Fruit fly (Drosophila melanogaster) whole organism, embryonic: ENCODE data around the gene bumpel.

Experiments used
- Awh ChIP-seq: fragments of 200-800 bp; sonication (Bioruptor generic); IDR thresholded peaks from 2 replicates; pipeline ENCODE4, ENCODE4 v1.3.6; 2022; ENCODE audit warnings: missing biosample characterization, missing genetic modification characterization
- CG10565 ChIP-seq: fragments of 200-800 bp; sonication (Bioruptor generic); optimal IDR thresholded peaks from 3 replicates; lab custom pipeline; 2016; ENCODE audit warnings: missing biosample characterization, mild to moderate bottlenecking, missing genetic modification characterization
- CG14667 ChIP-seq: fragments of 200-800 bp; sonication (Bioruptor generic); IDR thresholded peaks from 2 replicates; pipeline ENCODE4 v1.3.6; 2022; ENCODE audit warnings: missing biosample characterization, missing genetic modification characterization
- CG15269 ChIP-seq: fragments of 200-800 bp; sonication (Bioruptor generic); optimal IDR thresholded peaks from 2 replicates; lab custom pipeline; 2018; ENCODE audit warnings: missing biosample characterization, mild to moderate bottlenecking, missing genetic modification characterization, moderate library complexity
- CG1602 ChIP-seq: fragments of 200-800 bp; sonication (Bioruptor generic); optimal IDR thresholded peaks from 3 replicates; lab custom pipeline; 2016; ENCODE audit warnings: missing biosample characterization, missing genetic modification characterization
- CG1647 ChIP-seq: fragments of 200-800 bp; sonication (Bioruptor generic); optimal IDR thresholded peaks from 3 replicates; lab custom pipeline; 2016; ENCODE audit warnings: missing biosample characterization, missing genetic modification characterization
- CG17361 ChIP-seq: fragments of 200-800 bp; sonication (Bioruptor generic); IDR thresholded peaks from 3 replicates; pipeline ENCODE4 v1.3.6; 2022; ENCODE audit warnings: missing biosample characterization, missing genetic modification characterization
- CG17612 ChIP-seq: fragments of 200-800 bp; sonication (Bioruptor generic); IDR thresholded peaks from 2 replicates; pipeline ENCODE4 v1.3.6; 2022; ENCODE audit warnings: missing biosample characterization, missing genetic modification characterization
- CG1792 ChIP-seq: fragments of 200-800 bp; sonication (Bioruptor generic); optimal IDR thresholded peaks from 2 replicates; lab custom pipeline; 2016; ENCODE audit warnings: missing biosample characterization, missing genetic modification characterization
- CG18764 ChIP-seq: fragments of 200-800 bp; sonication (Bioruptor generic); optimal IDR thresholded peaks from 3 replicates; lab custom pipeline; 2016; ENCODE audit warnings: missing biosample characterization, missing genetic modification characterization
- CG2678 ChIP-seq: fragments of 200-800 bp; sonication (Bioruptor generic); optimal IDR thresholded peaks from 3 replicates; lab custom pipeline; 2019; ENCODE audit warnings: missing biosample characterization, mild to moderate bottlenecking, missing genetic modification characterization, moderate library complexity
- CG2889 ChIP-seq: fragments of 200-800 bp; sonication (Bioruptor generic); IDR thresholded peaks from 3 replicates; pipeline ENCODE4 v1.3.6; 2022; ENCODE audit warnings: missing biosample characterization, missing genetic modification characterization
- CG31441 ChIP-seq: fragments of 200-800 bp; sonication (Bioruptor generic); IDR thresholded peaks from 2 replicates; pipeline ENCODE4 v1.3.6; 2022; ENCODE audit warnings: missing biosample characterization, missing genetic modification characterization
- CG3726 ChIP-seq: fragments of 200-800 bp; sonication (Bioruptor generic); IDR thresholded peaks from 3 replicates; pipeline ENCODE4, ENCODE4 v1.3.6; 2022; ENCODE audit warnings: missing biosample characterization, missing genetic modification characterization
- CG42726 ChIP-seq: fragments of 200-800 bp; sonication (Bioruptor generic); IDR thresholded peaks from 2 replicates; pipeline ENCODE4 v1.3.6; 2022; ENCODE audit warnings: missing biosample characterization, missing genetic modification characterization; ENCODE audit not compliant: partially characterized antibody
- CG6683 ChIP-seq: fragments of 200-800 bp; sonication (Bioruptor generic); optimal IDR thresholded peaks from 2 replicates; lab custom pipeline; 2017; ENCODE audit warnings: missing biosample characterization, mild to moderate bottlenecking, missing genetic modification characterization, missing genetic modification reagents
- CG7928 ChIP-seq: fragments of 200-800 bp; sonication (Bioruptor generic); optimal IDR thresholded peaks from 2 replicates; lab custom pipeline; 2017; ENCODE audit warnings: missing biosample characterization, mild to moderate bottlenecking, missing genetic modification characterization
- CG9876 ChIP-seq: fragments of 200-800 bp; sonication (Bioruptor generic); optimal IDR thresholded peaks from 2 replicates; lab custom pipeline; 2016; ENCODE audit warnings: missing biosample characterization, missing genetic modification characterization
- Chrac-16 ChIP-seq: fragments of 200-800 bp; sonication (Bioruptor generic); optimal IDR thresholded peaks from 3 replicates; lab custom pipeline; 2016; ENCODE audit warnings: missing biosample characterization, missing genetic modification characterization
- CoRest ChIP-seq: fragments of 200-800 bp; sonication (Bioruptor generic); optimal IDR thresholded peaks from 3 replicates; lab custom pipeline; 2018; ENCODE audit warnings: missing biosample characterization, mild to moderate bottlenecking, missing genetic modification characterization, moderate library complexity
- Dref ChIP-seq: fragments of 200-800 bp; sonication (Bioruptor generic); IDR thresholded peaks from 2 replicates; pipeline ENCODE4 v1.3.6; 2022; ENCODE audit warnings: missing biosample characterization, missing genetic modification characterization
- Elba2 ChIP-seq: fragments of 200-800 bp; sonication (Bioruptor generic); optimal IDR thresholded peaks from 3 replicates; lab custom pipeline; 2016; ENCODE audit warnings: missing biosample characterization, missing genetic modification characterization
- Ets97D ChIP-seq: fragments of 200-800 bp; sonication (Bioruptor generic); optimal IDR thresholded peaks from 3 replicates; lab custom pipeline; 2016; ENCODE audit warnings: missing biosample characterization, missing genetic modification characterization
- Fer3 ChIP-seq: fragments of 200-800 bp; sonication (Bioruptor generic); optimal IDR thresholded peaks from 2 replicates; lab custom pipeline; 2018; ENCODE audit warnings: missing biosample characterization, mild to moderate bottlenecking, missing genetic modification characterization, moderate library complexity
- Hr39 ChIP-seq: fragments of >200 bp; optimal IDR thresholded peaks from 2 replicates; lab custom pipeline; 2017
- MBD-R2 ChIP-seq: fragments of 200-800 bp; sonication (Bioruptor generic); IDR thresholded peaks from 2 replicates; pipeline ENCODE4 v1.3.6; 2022; ENCODE audit warnings: missing biosample characterization, missing genetic modification characterization
- Meics ChIP-seq: fragments of 200-800 bp; sonication (Bioruptor generic); optimal IDR thresholded peaks from 2 replicates; lab custom pipeline; 2017; ENCODE audit warnings: missing biosample characterization, mild to moderate bottlenecking, missing genetic modification characterization
- Spps ChIP-seq: fragments of 200-800 bp; sonication (Bioruptor generic); optimal IDR thresholded peaks from 2 replicates; lab custom pipeline; 2018; ENCODE audit warnings: missing biosample characterization, mild to moderate bottlenecking, missing genetic modification characterization
- Sry-β ChIP-seq: fragments of 200-800 bp; sonication (Bioruptor generic); optimal IDR thresholded peaks from 2 replicates; lab custom pipeline; 2018; ENCODE audit warnings: missing biosample characterization, mild to moderate bottlenecking, missing genetic modification characterization, moderate library complexity
- TFAM ChIP-seq: fragments of 200-800 bp; sonication (Bioruptor generic); optimal IDR thresholded peaks from 2 replicates; lab custom pipeline; 2017; ENCODE audit warnings: missing biosample characterization, missing genetic modification characterization, inconsistent platforms
- ase ChIP-seq: fragments of 200-800 bp; sonication (Bioruptor generic); IDR thresholded peaks from 3 replicates; pipeline ENCODE4 v1.3.6; 2022; ENCODE audit warnings: missing biosample characterization, missing genetic modification characterization
- cad ChIP-seq: fragments of >200 bp; optimal IDR thresholded peaks from 2 replicates; lab custom pipeline; 2017; ENCODE audit warnings: missing biosample characterization, missing genetic modification characterization
- chm ChIP-seq: fragments of 200-800 bp; sonication (Bioruptor generic); IDR thresholded peaks from 2 replicates; pipeline ENCODE4 v1.3.6; 2022; ENCODE audit warnings: missing biosample characterization, missing genetic modification characterization
- chn ChIP-seq: fragments of 200-800 bp; sonication (Bioruptor generic); optimal IDR thresholded peaks from 2 replicates; lab custom pipeline; 2016; ENCODE audit warnings: missing biosample characterization, missing genetic modification characterization
- corto ChIP-seq: fragments of 200-800 bp; sonication (Bioruptor generic); optimal IDR thresholded peaks from 2 replicates; lab custom pipeline; 2016; ENCODE audit warnings: missing biosample characterization, mild to moderate bottlenecking, missing genetic modification characterization, moderate library complexity
- crp ChIP-seq, 2 experiments: fragments of 200-800 bp; sonication (Bioruptor generic); optimal IDR thresholded peaks; 2 replicates in 1 of 2; 3 replicates in 1 of 2; lab custom pipeline; 2017; ENCODE audit warnings: missing biosample characterization in 2 of 2, missing genetic modification characterization in 2 of 2, mild to moderate bottlenecking in 1 of 2, moderate library complexity in 1 of 2
- cwo ChIP-seq: fragments of 200-800 bp; sonication (Bioruptor generic); optimal IDR thresholded peaks from 3 replicates; lab custom pipeline; 2017; ENCODE audit warnings: missing biosample characterization, missing genetic modification characterization, mild to moderate bottlenecking, moderate library complexity, missing genetic modification reagents
- hkb ChIP-seq, 2 experiments: fragments of 200-800 bp in 1 of 2; fragments of >200 bp in 1 of 2; sonication (Bioruptor generic) in 1 of 2; IDR thresholded peaks in 1 of 2; optimal IDR thresholded peaks in 1 of 2; 2 replicates each; pipeline versions ENCODE4 v1.3.6 to Lab custom; 2017 to 2022; ENCODE audit warnings: missing biosample characterization in 1 of 2, missing genetic modification characterization in 1 of 2
- hth ChIP-seq: fragments of >200 bp; optimal IDR thresholded peaks from 2 replicates; lab custom pipeline; 2017; ENCODE audit warnings: inconsistent platforms
- jing ChIP-seq: fragments of 200-800 bp; sonication (Bioruptor generic); optimal IDR thresholded peaks from 2 replicates; lab custom pipeline; 2018; ENCODE audit warnings: missing biosample characterization, mild to moderate bottlenecking, missing genetic modification characterization
- nau ChIP-seq: fragments of 200-800 bp; sonication (Bioruptor generic); optimal IDR thresholded peaks from 3 replicates; lab custom pipeline; 2017; ENCODE audit warnings: missing biosample characterization, mild to moderate bottlenecking, missing genetic modification characterization, missing genetic modification reagents
- phol ChIP-seq: fragments of 200-800 bp; sonication (Bioruptor generic); optimal IDR thresholded peaks from 3 replicates; lab custom pipeline; 2018; ENCODE audit warnings: missing biosample characterization, mild to moderate bottlenecking, missing genetic modification characterization, moderate library complexity
- pita ChIP-seq: fragments of 200-800 bp; sonication (Bioruptor generic); optimal IDR thresholded peaks from 2 replicates; lab custom pipeline; 2017; ENCODE audit warnings: missing biosample characterization, mild to moderate bottlenecking, missing genetic modification characterization
- pnt ChIP-seq: fragments of 200-800 bp; sonication (Bioruptor generic); optimal IDR thresholded peaks from 3 replicates; lab custom pipeline; 2016; ENCODE audit warnings: missing biosample characterization, missing genetic modification characterization
- pros ChIP-seq: fragments of 200-800 bp; sonication (Bioruptor generic); optimal IDR thresholded peaks from 3 replicates; lab custom pipeline; 2019; ENCODE audit warnings: missing biosample characterization, mild to moderate bottlenecking, missing genetic modification characterization, moderate library complexity
- sd ChIP-seq: fragments of 200-800 bp; sonication (Bioruptor generic); optimal IDR thresholded peaks from 3 replicates; lab custom pipeline; 2018; ENCODE audit warnings: missing biosample characterization, mild to moderate bottlenecking, missing genetic modification characterization, moderate library complexity
- sens-2 ChIP-seq: fragments of 200-800 bp; sonication (Bioruptor generic); IDR thresholded peaks from 2 replicates; pipeline ENCODE4 v1.3.6; 2022; ENCODE audit warnings: missing biosample characterization, missing genetic modification characterization
- slp2 ChIP-seq: fragments of 200-800 bp; sonication (Bioruptor generic); optimal IDR thresholded peaks from 2 replicates; lab custom pipeline; 2016; ENCODE audit warnings: missing biosample characterization, missing genetic modification characterization
- vvl ChIP-seq: fragments of 200-800 bp; sonication (Bioruptor generic); IDR thresholded peaks from 2 replicates; pipeline ENCODE4 v1.3.6; 2022; ENCODE audit warnings: missing biosample characterization, missing genetic modification characterization
- wdn ChIP-seq: fragments of 200-800 bp; sonication (Bioruptor generic); IDR thresholded peaks from 2 replicates; pipeline ENCODE4 v1.3.6; 2022; ENCODE audit warnings: missing biosample characterization, missing genetic modification characterization

Gene bumpel

DNA sequence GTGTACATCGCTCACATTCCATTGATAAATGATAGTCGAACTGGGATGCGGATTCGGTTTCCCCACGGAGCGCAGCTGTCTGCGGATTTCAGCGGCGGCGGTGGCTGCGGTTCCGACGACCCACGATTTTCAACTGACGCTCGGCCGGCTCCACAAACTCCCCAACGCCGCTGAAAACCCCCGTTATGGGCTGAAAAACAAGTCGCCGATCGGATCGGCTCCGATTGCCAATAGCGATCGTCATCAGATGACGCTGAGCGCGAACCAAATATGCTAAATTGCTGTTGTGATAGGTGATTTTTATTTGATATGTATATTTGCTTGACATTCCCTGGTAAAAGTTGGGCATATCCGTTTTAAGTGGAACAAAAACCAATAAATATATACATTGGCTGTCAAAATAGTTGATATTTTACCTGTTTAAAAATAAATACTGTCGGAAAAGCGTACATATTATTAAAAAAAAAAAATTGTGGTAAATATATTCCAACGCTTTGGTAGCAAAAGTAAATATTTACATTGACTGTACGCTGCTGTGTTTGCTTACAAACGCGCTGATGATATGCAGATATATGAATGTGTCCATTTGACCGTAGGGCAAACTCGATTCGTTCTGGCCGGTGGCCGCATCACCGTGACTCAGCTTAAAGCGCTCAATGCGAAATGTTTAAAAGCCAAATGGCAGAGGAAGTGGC is 35.9 kb upstream of the bumpel start (continued):
- TF ChIP-seq crp (GFP tag; optimal IDR thresholded peaks at IDR 0.05; lab: Kevin White, UChicago) (peak in 1 of 2 experiments; percentile 4), CG2678 (peak; percentile 74), hth (no peak), ase (GFP tag; lab: Robert Waterston, UW) (0 out of 3 replicates have a peak, but pooled peaks have one; percentile 46), CG31441 (GFP tag; lab: Robert Waterston, UW) (peak; percentile 40; the same call in 1 of the 2 replicates), corto (GFP tag; lab: Kevin White, UChicago) (peak; percentile 13), chn (no peak), CG3726 (GFP tag; lab: Robert Waterston, UW) (no peak), CG17361 (GFP tag; lab: Robert Waterston, UW) (peak; percentile 72), vvl (GFP tag; lab: Robert Waterston, UW) (0 out of 2 replicates have a peak, but pooled peaks have one; percentile 31), CG7928 (GFP tag; lab: Kevin White, UChicago) (peak; percentile 5), CG10565 (GFP tag; lab: Kevin White, UChicago) (no peak), nau (GFP tag; lab: Kevin White, UChicago) (peak; percentile 31), MBD-R2 (GFP tag; lab: Robert Waterston, UW) (peak; percentile 30; the same call in 1 of the 2 replicates), CG1792 (peak; percentile 22), CoRest (tag; lab: Kevin White, UChicago) (peak; percentile 80), CG2889 (GFP tag; lab: Robert Waterston, UW) (no peak), sens-2 (GFP tag; lab: Robert Waterston, UW) (no peak), cad (GFP tag; lab: Kevin White, UChicago) (no peak), CG15269 (tag; lab: Kevin White, UChicago) (peak; percentile 73), jing (no peak), CG1602 (peak; percentile 29), Meics (peak; percentile 74), CG9876 (GFP tag; lab: Kevin White, UChicago) (no peak), Fer3 (peak; percentile 65), cwo (peak; percentile 56), CG14667 (GFP tag; lab: Robert Waterston, UW) (peak; percentile 44), CG18764 (GFP tag; lab: Kevin White, UChicago) (peak; percentile 18), slp2 (GFP tag; lab: Kevin White, UChicago) (peak; percentile 34), CG6683 (GFP tag; lab: Kevin White, UChicago) (no peak), pros (GFP tag; lab: Kevin White, UChicago) (no peak), phol (tag; lab: Kevin White, UChicago) (peak; percentile 43), Chrac-16 (GFP tag; lab: Kevin White, UChicago) (peak; percentile 21), CG42726 (no peak), Hr39 (no peak), CG1647 (no peak), Dref (GFP tag; lab: Robert Waterston, UW) (no peak), chm (no peak), CG17612 (no peak), Awh (GFP tag; lab: Robert Waterston, UW) (no peak), hkb (optimal IDR thresholded peaks at IDR 0.05; lab: Kevin White, UChicago) (no peak), hkb (GFP tag; IDR thresholded peaks at IDR 0.05; lab: Robert Waterston, UW) (peak; percentile 40; the same call in 1 of the 2 replicates), sd (tag; lab: Kevin White, UChicago) (peak; percentile 57), Ets97D (GFP tag; lab: Kevin White, UChicago) (no peak), TFAM (GFP tag; lab: Kevin White, UChicago) (no peak), pita (GFP tag; lab: Kevin White, UChicago) (no peak), Spps (tag; lab: Kevin White, UChicago) (no peak), wdn (GFP tag; lab: Robert Waterston, UW) (peak; percentile 47), Elba2 (GFP tag; lab: Kevin White, UChicago) (no peak), Sry-β (GFP tag; lab: Kevin White, UChicago) (no peak), pnt (GFP tag; lab: Kevin White, UChicago) (no peak)
